Fruit fly (Drosophila melanogaster) S2 (cell line): Measurements from ENCODE around the gene CG32278.

Experiments
- CG8478 ChIP-seq: fragments of >200 bp; optimal IDR thresholded peaks from 2 replicates; lab custom pipeline; 2018
- CTCF ChIP-seq, 2 experiments: fragments of >200 bp; optimal IDR thresholded peaks; 2 replicates each; lab custom pipeline; 2018

DNA sequence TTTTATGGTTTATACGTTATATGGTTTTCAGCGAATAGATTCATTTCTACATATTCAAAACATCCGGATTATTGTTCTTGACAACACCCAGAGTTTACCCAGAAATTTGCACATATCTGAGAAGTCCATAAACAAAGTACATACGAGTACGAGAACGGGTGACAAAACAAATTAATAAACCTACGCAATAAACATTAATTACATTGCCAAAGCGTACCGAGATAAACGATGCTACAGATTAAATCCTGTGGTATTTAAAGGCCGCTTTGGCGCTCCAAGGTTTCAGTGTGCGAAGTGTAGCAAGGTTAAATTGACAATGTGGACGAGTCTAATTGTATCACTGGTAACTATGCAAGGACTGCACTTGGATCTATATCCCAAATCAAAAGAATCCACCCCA, 18.2 kb downstream of the CG32278 start, which contains the start of gene CG14957:
- TF ChIP-seq CTCF (optimal IDR thresholded peaks at IDR 0.05; lab: Kevin White, UChicago) (no peak), CG8478 (lab: Kevin White, UChicago) (no peak)
